Fruit fly (Drosophila melanogaster): ENCODE results near the gene CG13001.

CG13001 gene

dm6 chrX:16968148-16968823 is 25.6 kb upstream of the CG13001 start, which contains the start of gene Ubr1 (continued):
- TF ChIP-seq Eip78C (GFP tag), result peak; percentile 72
- no peak for TF ChIP-seq CG10631 (GFP tag; optimal IDR thresholded peaks at IDR 0.05)
- TF ChIP-seq CG31627 (GFP tag; optimal IDR thresholded peaks at IDR 0.05), result no peak
- peak; percentile 51 for TF ChIP-seq CG32006 (GFP tag; optimal IDR thresholded peaks at IDR 0.05)
- TF ChIP-seq CG11294 (GFP tag; IDR thresholded peaks at IDR 0.05), result peak; percentile 20; the same call in 1 of the 2 replicates
- TF ChIP-seq lz (GFP tag; optimal IDR thresholded peaks at IDR 0.05), result no peak
- peak; percentile 27 for TF ChIP-seq fd85E (GFP tag; optimal IDR thresholded peaks at IDR 0.05)
- peak; percentile 93 for TF ChIP-seq eg (GFP tag; IDR thresholded peaks at IDR 0.05)
- TF ChIP-seq CG9139 (GFP tag; optimal IDR thresholded peaks at IDR 0.05), result peak; percentile 94
- TF ChIP-seq Hr39 (GFP tag; optimal IDR thresholded peaks at IDR 0.05), result no peak
- peak; percentile 94 to 96 for TF ChIP-seq ss (GFP tag; optimal IDR thresholded peaks at IDR 0.05)
- peak; percentile 94 for TF ChIP-seq CG6276 (GFP tag; optimal IDR thresholded peaks at IDR 0.05)
- TF ChIP-seq cyc (GFP tag; optimal IDR thresholded peaks at IDR 0.05), result no peak
- peak; percentile 92 for TF ChIP-seq CG6808 (GFP tag; optimal IDR thresholded peaks at IDR 0.05)
- TF ChIP-seq dac (GFP tag; optimal IDR thresholded peaks at IDR 0.05), result peak; percentile 40
- peak; percentile 43 for TF ChIP-seq Hr4 (GFP tag; optimal IDR thresholded peaks at IDR 0.05)
- TF ChIP-seq CG11902 (GFP tag; optimal IDR thresholded peaks at IDR 0.05), result no peak
- peak; percentile 28 for TF ChIP-seq Sox14 (GFP tag; optimal IDR thresholded peaks at IDR 0.05)
- TF ChIP-seq Met (GFP tag; optimal IDR thresholded peaks at IDR 0.05), result no peak
- TF ChIP-seq Ets21C (GFP tag; optimal IDR thresholded peaks at IDR 0.05), result no peak
- no peak for TF ChIP-seq CG6792 (GFP tag; optimal IDR thresholded peaks at IDR 0.05)
- TF ChIP-seq esn (GFP tag; optimal IDR thresholded peaks at IDR 0.05), result peak; percentile 4
- peak; percentile 71 for TF ChIP-seq CG6854 (GFP tag; optimal IDR thresholded peaks at IDR 0.05)
- TF ChIP-seq CG11762 (GFP tag; optimal IDR thresholded peaks at IDR 0.05; ENCODE audit: insufficient read depth), result peak; percentile 49

dm6 chrX:16967415-16967814 is 24.7 kb upstream of the CG13001 start:
- TF ChIP-seq ss (GFP tag; optimal IDR thresholded peaks at IDR 0.05) (peak; percentile 26 to 50), Hr4 (GFP tag; optimal IDR thresholded peaks at IDR 0.05) (no peak), salr (GFP tag; optimal IDR thresholded peaks at IDR 0.05) (peak in 1 of 2 experiments; percentile 37), Blimp-1 (GFP tag; optimal IDR thresholded peaks at IDR 0.05) (peak; percentile 52), CG8319 (GFP tag; optimal IDR thresholded peaks at IDR 0.05) (peak; percentile 30), CG3032 (tag; optimal IDR thresholded peaks at IDR 0.05) (peak; percentile 57), dac (GFP tag; optimal IDR thresholded peaks at IDR 0.05) (peak; percentile 10), esn (GFP tag; optimal IDR thresholded peaks at IDR 0.05) (peak; percentile 68), vri (GFP tag; optimal IDR thresholded peaks at IDR 0.05) (peak; percentile 6), OdsH (GFP tag; optimal IDR thresholded peaks at IDR 0.05) (peak; percentile 61), CG6854 (GFP tag; optimal IDR thresholded peaks at IDR 0.05) (peak; percentile 71), eg (GFP tag; IDR thresholded peaks at IDR 0.05) (0 out of 3 replicates have a peak, but pooled peaks have one; percentile 16), CG32006 (GFP tag; optimal IDR thresholded peaks at IDR 0.05) (no peak), CG6276 (GFP tag; optimal IDR thresholded peaks at IDR 0.05) (no peak), CG11762 (GFP tag; optimal IDR thresholded peaks at IDR 0.05; ENCODE audit: insufficient read depth) (peak; percentile 19), Sox102F (GFP tag; optimal IDR thresholded peaks at IDR 0.05) (peak; percentile 51), CG8632 (GFP tag; optimal IDR thresholded peaks at IDR 0.05) (no peak), Met (GFP tag; optimal IDR thresholded peaks at IDR 0.05) (peak; percentile 71), CG1621 (tag; optimal IDR thresholded peaks at IDR 0.05) (peak; percentile 74), CG16779 (tag; optimal IDR thresholded peaks at IDR 0.05) (no peak), lz (GFP tag; optimal IDR thresholded peaks at IDR 0.05) (peak; percentile 60), Sox15 (GFP tag; optimal IDR thresholded peaks at IDR 0.05) (no peak), CG8119 (GFP tag; IDR thresholded peaks at IDR 0.05) (no peak), Eip93F (GFP tag; optimal IDR thresholded peaks at IDR 0.05) (no peak), fd59A (GFP tag; optimal IDR thresholded peaks at IDR 0.05) (peak; percentile 59), cyc (GFP tag; optimal IDR thresholded peaks at IDR 0.05) (peak; percentile 64), Hr38 (GFP tag; optimal IDR thresholded peaks at IDR 0.05) (no peak), Ets21C (GFP tag; optimal IDR thresholded peaks at IDR 0.05) (peak; percentile 12), net (GFP tag; optimal IDR thresholded peaks at IDR 0.05) (peak; percentile 46), CG11902 (GFP tag; optimal IDR thresholded peaks at IDR 0.05) (no peak), Eip75B (GFP tag; optimal IDR thresholded peaks at IDR 0.05) (peak; percentile 67), CG6808 (GFP tag; optimal IDR thresholded peaks at IDR 0.05) (peak; percentile 20), CG31627 (GFP tag; optimal IDR thresholded peaks at IDR 0.05) (peak; percentile 63), Sox14 (GFP tag; optimal IDR thresholded peaks at IDR 0.05) (peak; percentile 49), CG11294 (GFP tag; IDR thresholded peaks at IDR 0.05) (no peak), spab (GFP tag; optimal IDR thresholded peaks at IDR 0.05) (no peak), CG7368 (GFP tag; optimal IDR thresholded peaks at IDR 0.05) (peak; percentile 56), Smox (GFP tag; optimal IDR thresholded peaks at IDR 0.05) (peak; percentile 41), svp (GFP tag) (peak; percentile 71), fd85E (GFP tag; optimal IDR thresholded peaks at IDR 0.05) (no peak), CG9139 (GFP tag; optimal IDR thresholded peaks at IDR 0.05) (peak; percentile 47)
